Fruit fly (Drosophila melanogaster) whole organism, embryonic: ENCODE data around the gene ND-B16.6.

Source experiments
- Atf3 ChIP-seq: fragments of 200-800 bp; sonication (Bioruptor generic); optimal IDR thresholded peaks from 3 replicates; lab custom pipeline; 2016; ENCODE audit warnings: missing biosample characterization, missing genetic modification characterization
- B-H1 ChIP-seq: fragments of 200-800 bp; sonication (Bioruptor generic); IDR thresholded peaks from 3 replicates; pipeline ENCODE4 v1.3.6; 2022; ENCODE audit warnings: missing biosample characterization, missing genetic modification characterization
- CG10209 ChIP-seq: fragments of 200-800 bp; sonication (Bioruptor generic); optimal IDR thresholded peaks from 3 replicates; lab custom pipeline; 2017; ENCODE audit warnings: missing biosample characterization, mild to moderate bottlenecking, missing genetic modification characterization, missing genetic modification reagents
- CG10366 ChIP-seq: fragments of 200-800 bp; sonication (Bioruptor generic); IDR thresholded peaks from 2 replicates; pipeline ENCODE4 v1.3.6; 2022; ENCODE audit warnings: missing biosample characterization, missing genetic modification characterization
- CG10959 ChIP-seq: fragments of 200-800 bp; sonication (Bioruptor generic); IDR thresholded peaks from 2 replicates; pipeline ENCODE4 v1.3.6; 2022; ENCODE audit warnings: missing biosample characterization, missing genetic modification characterization
- CG10979 ChIP-seq: fragments of 200-800 bp; sonication (Bioruptor generic); optimal IDR thresholded peaks from 2 replicates; lab custom pipeline; 2018; ENCODE audit warnings: missing biosample characterization, mild to moderate bottlenecking, missing genetic modification characterization, moderate library complexity
- CG12155 ChIP-seq: fragments of 200-800 bp; sonication (Bioruptor generic); optimal IDR thresholded peaks from 3 replicates; lab custom pipeline; 2016; ENCODE audit warnings: missing biosample characterization, missing genetic modification characterization
- CG12769 ChIP-seq: fragments of 200-800 bp; sonication (Bioruptor generic); optimal IDR thresholded peaks from 2 replicates; lab custom pipeline; 2019; ENCODE audit warnings: missing biosample characterization, mild to moderate bottlenecking, missing genetic modification characterization, moderate library complexity
- CG15601 ChIP-seq: fragments of 200-800 bp; sonication (Bioruptor generic); optimal IDR thresholded peaks from 3 replicates; lab custom pipeline; 2019; ENCODE audit warnings: missing biosample characterization, mild to moderate bottlenecking, missing genetic modification characterization, moderate library complexity
- CG16813 ChIP-seq: fragments of 200-800 bp; sonication (Bioruptor generic); IDR thresholded peaks from 3 replicates; pipeline ENCODE4 v1.3.6; 2022; ENCODE audit warnings: missing biosample characterization, missing genetic modification characterization; ENCODE audit not compliant: partially characterized antibody
- CG17385 ChIP-seq: fragments of 200-800 bp; sonication (Bioruptor generic); optimal IDR thresholded peaks from 3 replicates; lab custom pipeline; 2018; ENCODE audit warnings: missing biosample characterization, mild to moderate bottlenecking, missing genetic modification characterization
- CG18599 ChIP-seq: fragments of 200-800 bp; sonication (Bioruptor generic); optimal IDR thresholded peaks from 3 replicates; lab custom pipeline; 2017; ENCODE audit warnings: missing biosample characterization, missing genetic modification characterization, mild to moderate bottlenecking, moderate library complexity, missing genetic modification reagents
- CG32772 ChIP-seq: fragments of 200-800 bp; sonication (Bioruptor generic); IDR thresholded peaks from 2 replicates; pipeline ENCODE4 v1.3.6; 2022; ENCODE audit warnings: missing biosample characterization, missing genetic modification characterization
- CG4360 ChIP-seq: fragments of 200-800 bp; sonication (Bioruptor generic); IDR thresholded peaks from 2 replicates; pipeline ENCODE4 v1.3.6; 2022; ENCODE audit warnings: missing biosample characterization, missing genetic modification characterization
- CG6175 ChIP-seq: fragments of 200-800 bp; sonication (Bioruptor generic); IDR thresholded peaks from 3 replicates; pipeline ENCODE4 v1.3.6; 2022; ENCODE audit warnings: missing biosample characterization, missing genetic modification characterization
- CG6272 ChIP-seq: fragments of 200-800 bp; sonication (Bioruptor generic); IDR thresholded peaks from 2 replicates; pipeline ENCODE4 v1.3.6; 2022; ENCODE audit warnings: missing biosample characterization, missing genetic modification characterization
- CG6683 ChIP-seq: fragments of 200-800 bp; sonication (Bioruptor generic); optimal IDR thresholded peaks from 2 replicates; lab custom pipeline; 2017; ENCODE audit warnings: missing biosample characterization, mild to moderate bottlenecking, missing genetic modification characterization, missing genetic modification reagents
- CG6689 ChIP-seq: fragments of 200-800 bp; sonication (Bioruptor generic); IDR thresholded peaks from 2 replicates; pipeline ENCODE4 v1.3.6; 2022; ENCODE audit warnings: missing biosample characterization, missing genetic modification characterization
- CG7963 ChIP-seq: fragments of 200-800 bp; sonication (Bioruptor generic); IDR thresholded peaks from 3 replicates; pipeline ENCODE4 v1.3.6; 2022; ENCODE audit warnings: missing biosample characterization, missing genetic modification characterization; ENCODE audit not compliant: partially characterized antibody
- CG9727 ChIP-seq: fragments of 200-800 bp; sonication (Bioruptor generic); optimal IDR thresholded peaks from 3 replicates; lab custom pipeline; 2017; ENCODE audit warnings: missing biosample characterization, mild to moderate bottlenecking, missing genetic modification characterization
- CTCF ChIP-seq: fragments of 200-800 bp; sonication (Bioruptor generic); optimal IDR thresholded peaks from 2 replicates; lab custom pipeline; 2017; ENCODE audit warnings: missing biosample characterization, mild to moderate bottlenecking, missing genetic modification characterization, moderate library complexity
- Dad ChIP-seq: fragments of 200-800 bp; sonication (Bioruptor generic); optimal IDR thresholded peaks from 3 replicates; lab custom pipeline; 2016; ENCODE audit warnings: missing biosample characterization, missing genetic modification characterization
- Dp ChIP-seq: fragments of 200-800 bp; sonication (Bioruptor generic); optimal IDR thresholded peaks from 2 replicates; lab custom pipeline; 2018; ENCODE audit warnings: missing biosample characterization, mild to moderate bottlenecking, missing genetic modification characterization, moderate library complexity
- Dref ChIP-seq: fragments of 200-800 bp; sonication (Bioruptor generic); IDR thresholded peaks from 2 replicates; pipeline ENCODE4 v1.3.6; 2022; ENCODE audit warnings: missing biosample characterization, missing genetic modification characterization
- Ets97D ChIP-seq: fragments of 200-800 bp; sonication (Bioruptor generic); optimal IDR thresholded peaks from 3 replicates; lab custom pipeline; 2016; ENCODE audit warnings: missing biosample characterization, missing genetic modification characterization
- Fer2 ChIP-seq: fragments of 200-800 bp; sonication (Bioruptor generic); optimal IDR thresholded peaks from 2 replicates; lab custom pipeline; 2018; ENCODE audit warnings: missing biosample characterization, mild to moderate bottlenecking, missing genetic modification characterization, moderate library complexity
- GATAe ChIP-seq: fragments of 200-800 bp; sonication (Bioruptor generic); conservative IDR thresholded peaks from 2 replicates; pipeline ENCODE4 v1.3.6; 2022; ENCODE audit warnings: missing biosample characterization, missing genetic modification characterization
- HHEX ChIP-seq: fragments of 200-800 bp; sonication (Bioruptor generic); optimal IDR thresholded peaks from 3 replicates; lab custom pipeline; 2017; ENCODE audit warnings: missing biosample characterization, mild to moderate bottlenecking, missing genetic modification characterization, missing genetic modification reagents
- Hr39 ChIP-seq: fragments of >200 bp; optimal IDR thresholded peaks from 2 replicates; lab custom pipeline; 2017
- Lpt ChIP-seq: fragments of >200 bp; optimal IDR thresholded peaks from 2 replicates; lab custom pipeline; 2018; ENCODE audit warnings: missing biosample characterization, missing genetic modification characterization
- Mes4 ChIP-seq: fragments of 200-800 bp; sonication (Bioruptor generic); optimal IDR thresholded peaks from 2 replicates; lab custom pipeline; 2016; ENCODE audit warnings: missing biosample characterization, missing genetic modification characterization
- Ptx1 ChIP-seq: fragments of 200-800 bp; sonication (Bioruptor generic); IDR thresholded peaks from 2 replicates; pipeline ENCODE4 v1.3.6; 2022; ENCODE audit warnings: missing biosample characterization, missing genetic modification characterization
- Scr ChIP-seq: fragments of 200-800 bp; sonication (Bioruptor generic); IDR thresholded peaks from 2 replicates; pipeline ENCODE4 v1.3.6; 2022; ENCODE audit warnings: missing biosample characterization, missing genetic modification characterization; ENCODE audit not compliant: partially characterized antibody
- Six4 ChIP-seq: fragments of 200-800 bp; sonication (Bioruptor generic); optimal IDR thresholded peaks from 2 replicates; lab custom pipeline; 2016; ENCODE audit warnings: missing biosample characterization, missing genetic modification characterization
- Vsx1 ChIP-seq: fragments of 200-800 bp; sonication (Bioruptor generic); optimal IDR thresholded peaks from 2 replicates; lab custom pipeline; 2017; ENCODE audit warnings: missing biosample characterization, mild to moderate bottlenecking, missing genetic modification characterization, missing genetic modification reagents
- amos ChIP-seq: fragments of 200-800 bp; sonication (Bioruptor generic); IDR thresholded peaks from 2 replicates; pipeline ENCODE4 v1.3.6; 2022; ENCODE audit warnings: missing biosample characterization, missing genetic modification characterization; ENCODE audit not compliant: partially characterized antibody
- dimm ChIP-seq: fragments of 200-800 bp; sonication (Bioruptor generic); IDR thresholded peaks from 2 replicates; pipeline ENCODE4 v1.3.6; 2022; ENCODE audit warnings: missing biosample characterization, missing genetic modification characterization
- en ChIP-seq: fragments of 200-800 bp; sonication (Bioruptor generic); optimal IDR thresholded peaks from 2 replicates; lab custom pipeline; 2016; ENCODE audit warnings: missing biosample characterization, missing genetic modification characterization
- gem ChIP-seq: fragments of 200-800 bp; sonication (Bioruptor generic); optimal IDR thresholded peaks from 2 replicates; lab custom pipeline; 2019; ENCODE audit warnings: missing biosample characterization, mild to moderate bottlenecking, missing genetic modification characterization, moderate library complexity
- h ChIP-seq: fragments of >200 bp; optimal IDR thresholded peaks from 2 replicates; lab custom pipeline; 2017
- ham ChIP-seq: fragments of 200-800 bp; sonication (Bioruptor generic); IDR thresholded peaks from 2 replicates; pipeline ENCODE4 v1.3.6; 2022; ENCODE audit warnings: missing biosample characterization, missing genetic modification characterization
- klu ChIP-seq: fragments of 200-800 bp; sonication (Bioruptor generic); IDR thresholded peaks from 2 replicates; pipeline ENCODE4 v1.3.6; 2022; ENCODE audit warnings: missing biosample characterization, missing genetic modification characterization
- lola ChIP-seq, 3 experiments: fragments of >200 bp in 2 of 3; fragments of 200-800 bp in 1 of 3; sonication (Bioruptor generic) in 1 of 3; optimal IDR thresholded peaks; 2 replicates each; lab custom pipeline; 2017 to 2019; ENCODE audit warnings: missing biosample characterization in 3 of 3, missing genetic modification characterization in 3 of 3, mild to moderate bottlenecking in 1 of 3, moderate library complexity in 1 of 3
- luna ChIP-seq: fragments of 200-800 bp; sonication (Bioruptor generic); optimal IDR thresholded peaks from 2 replicates; lab custom pipeline; 2016; ENCODE audit warnings: missing biosample characterization, missing genetic modification characterization
- peb ChIP-seq: fragments of 200-800 bp; sonication (Bioruptor generic); IDR thresholded peaks from 2 replicates; pipeline ENCODE4 v1.3.6; 2022; ENCODE audit warnings: missing biosample characterization, missing genetic modification characterization
- pfk ChIP-seq: fragments of 200-800 bp; sonication (Bioruptor generic); optimal IDR thresholded peaks from 2 replicates; lab custom pipeline; 2018; ENCODE audit warnings: missing biosample characterization, mild to moderate bottlenecking, missing genetic modification characterization, moderate library complexity
- salm ChIP-seq: fragments of 200-800 bp; sonication (Bioruptor generic); optimal IDR thresholded peaks from 2 replicates; lab custom pipeline; 2018; ENCODE audit warnings: missing biosample characterization, mild to moderate bottlenecking, missing genetic modification characterization
- schlank ChIP-seq: fragments of 200-800 bp; sonication (Bioruptor generic); optimal IDR thresholded peaks from 2 replicates; lab custom pipeline; 2018; ENCODE audit warnings: missing biosample characterization, mild to moderate bottlenecking, missing genetic modification characterization
- scrt ChIP-seq: fragments of 200-800 bp; sonication (Bioruptor generic); optimal IDR thresholded peaks from 2 replicates; lab custom pipeline; 2018; ENCODE audit warnings: missing biosample characterization, mild to moderate bottlenecking, missing genetic modification characterization, moderate library complexity
- sug ChIP-seq: fragments of 200-800 bp; optimal IDR thresholded peaks from 2 replicates; lab custom pipeline; 2019; ENCODE audit warnings: missing biosample characterization, mild to moderate bottlenecking, missing genetic modification characterization, moderate library complexity
- wdn ChIP-seq: fragments of 200-800 bp; sonication (Bioruptor generic); IDR thresholded peaks from 2 replicates; pipeline ENCODE4 v1.3.6; 2022; ENCODE audit warnings: missing biosample characterization, missing genetic modification characterization
- wor ChIP-seq: fragments of 200-800 bp; sonication (Bioruptor generic); IDR thresholded peaks from 2 replicates; pipeline ENCODE4 v1.3.6; 2022; ENCODE audit warnings: missing biosample characterization, missing genetic modification characterization
- zen ChIP-seq: fragments of 200-800 bp; sonication (Bioruptor generic); optimal IDR thresholded peaks from 3 replicates; lab custom pipeline; 2018; ENCODE audit warnings: missing biosample characterization, mild to moderate bottlenecking, missing genetic modification characterization, moderate library complexity

Gene ND-B16.6

DNA sequence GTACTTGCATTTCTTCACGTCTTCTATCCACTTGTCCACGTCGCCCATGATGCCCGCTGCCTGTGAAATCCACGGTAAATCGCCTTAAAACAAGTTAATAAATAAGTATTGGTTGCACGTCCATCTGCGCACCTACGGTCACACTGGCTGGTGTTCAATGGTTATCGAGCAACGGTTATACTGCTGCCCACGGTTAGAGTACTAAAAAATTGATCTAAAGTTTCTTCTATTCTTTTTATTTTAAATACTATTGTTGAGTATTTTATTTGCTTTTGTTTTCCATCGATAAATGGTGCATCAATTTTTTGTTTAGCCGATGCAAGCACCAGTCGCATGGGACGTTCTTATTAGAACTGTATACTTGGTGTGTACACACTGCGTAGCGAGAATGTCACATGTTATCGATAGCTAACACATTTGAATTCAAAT, 22.6 kb upstream of the ND-B16.6 start, which contains the start of gene PpV (continued):
- TF ChIP-seq klu (no peak), CG32772 (GFP tag; lab: Robert Waterston, UW) (no peak), CG15601 (tag; lab: Kevin White, UChicago) (peak; percentile 60), Six4 (no peak), lola (GFP tag; optimal IDR thresholded peaks at IDR 0.05; lab: Kevin White, UChicago) (no peak), CG6689 (no peak), CG10979 (tag; lab: Kevin White, UChicago) (no peak), CG7963 (GFP tag; lab: Robert Waterston, UW) (no peak), CG4360 (GFP tag; lab: Robert Waterston, UW) (0 out of 2 replicates have a peak, but pooled peaks have one; percentile 9), CG12769 (tag; lab: Kevin White, UChicago) (no peak), B-H1 (GFP tag; lab: Robert Waterston, UW) (no peak), CG6175 (GFP tag; lab: Robert Waterston, UW) (no peak), CG9727 (GFP tag; lab: Kevin White, UChicago) (no peak), Dp (GFP tag; lab: Kevin White, UChicago) (peak; percentile 97), Ets97D (peak; percentile 82), peb (GFP tag; lab: Robert Waterston, UW) (no peak), sug (tag; lab: Kevin White, UChicago) (peak; percentile 36), wor (GFP tag; lab: Robert Waterston, UW) (no peak), zen (tag; lab: Kevin White, UChicago) (peak; percentile 93), Lpt (GFP tag; lab: Kevin White, UChicago) (no peak), CG17385 (GFP tag; lab: Kevin White, UChicago) (no peak), Dref (peak; percentile 86), Dad (GFP tag; lab: Kevin White, UChicago) (no peak), CG12155 (no peak), GATAe (GFP tag; lab: Robert Waterston, UW) (no peak), luna (GFP tag; lab: Kevin White, UChicago) (no peak), dimm (GFP tag; lab: Robert Waterston, UW) (no peak), en (GFP tag; lab: Kevin White, UChicago) (no peak), CG6683 (GFP tag; lab: Kevin White, UChicago) (no peak), Mes4 (no peak), Scr (GFP tag; lab: Robert Waterston, UW) (peak; percentile 58), amos (GFP tag; lab: Robert Waterston, UW) (peak; percentile 50; the same call in 1 of the 2 replicates), salm (tag; lab: Kevin White, UChicago) (no peak), Hr39 (no peak), ham (GFP tag; lab: Robert Waterston, UW) (no peak), wdn (no peak), HHEX (GFP tag; lab: Kevin White, UChicago) (no peak), CG6272 (GFP tag; lab: Robert Waterston, UW) (no peak), CG10959 (GFP tag; lab: Robert Waterston, UW) (no peak), CG10209 (GFP tag; lab: Kevin White, UChicago) (no peak), CG18599 (GFP tag; lab: Kevin White, UChicago) (peak; percentile 37), Vsx1 (GFP tag; lab: Kevin White, UChicago) (no peak), Atf3 (GFP tag; lab: Kevin White, UChicago) (no peak), gem (tag; lab: Kevin White, UChicago) (no peak), Ptx1 (GFP tag; lab: Robert Waterston, UW) (no peak), pfk (GFP tag; lab: Kevin White, UChicago) (no peak), scrt (GFP tag; lab: Kevin White, UChicago) (no peak), CG16813 (GFP tag; lab: Robert Waterston, UW) (peak; percentile 51), h (lab: Kevin White, UChicago) (no peak), schlank (tag; lab: Kevin White, UChicago) (no peak), Fer2 (tag; lab: Kevin White, UChicago) (no peak), CG10366 (no peak), CTCF (GFP tag; lab: Kevin White, UChicago) (no peak)
